Worm (Caenorhabditis elegans): ENCODE measurements around the gene unc-83.

The unc-83 gene

DNA sequence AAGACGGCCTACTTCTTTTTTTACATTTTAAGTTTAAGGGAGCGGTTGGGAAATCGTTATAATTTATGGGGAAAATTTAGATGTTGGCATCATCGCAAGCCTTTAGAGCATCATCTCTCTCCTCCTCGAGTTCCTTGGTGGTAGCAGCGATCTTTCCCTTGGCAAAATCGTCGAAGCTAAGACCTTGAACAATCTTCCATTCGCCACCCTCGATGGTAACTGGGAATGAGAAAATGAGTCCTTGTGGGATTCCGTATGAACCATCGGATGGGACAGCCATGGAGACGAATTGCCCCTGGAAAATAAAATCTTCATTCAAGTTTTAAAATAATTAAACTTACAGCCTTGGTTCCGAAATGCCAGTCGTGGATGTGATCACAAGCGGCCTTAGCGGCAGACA lies 50.5 kb downstream of the unc-83 start:
- TF ChIP-seq ttx-3 (tag; optimal IDR thresholded peaks at IDR 0.05) (no peak), ceh-48 (tag; optimal IDR thresholded peaks at IDR 0.05) (no peak), ahr-1 (tag; optimal IDR thresholded peaks at IDR 0.05) (no peak), lim-6 (tag; optimal IDR thresholded peaks at IDR 0.05) (no peak), pqm-1 (tag; optimal IDR thresholded peaks at IDR 0.05) (no peak), odd-2 (tag; optimal IDR thresholded peaks at IDR 0.05) (no peak), fax-1 (tag; optimal IDR thresholded peaks at IDR 0.05) (no peak), fkh-6 (tag; optimal IDR thresholded peaks at IDR 0.05) (no peak), unc-42 (tag; optimal IDR thresholded peaks at IDR 0.05) (no peak), hlh-8 (tag; optimal IDR thresholded peaks at IDR 0.05) (no peak), tbx-7 (tag; optimal IDR thresholded peaks at IDR 0.05) (no peak), tbx-2 (tag; optimal IDR thresholded peaks at IDR 0.05) (no peak), C08G9.2 (tag; optimal IDR thresholded peaks at IDR 0.05) (no peak), pros-1 (tag; optimal IDR thresholded peaks at IDR 0.05) (no peak), hlh-15 (tag; optimal IDR thresholded peaks at IDR 0.05) (no peak), ets-4 (tag; optimal IDR thresholded peaks at IDR 0.05) (no peak), dve-1 (tag; optimal IDR thresholded peaks at IDR 0.05) (no peak), F13H6.1 (tag; optimal IDR thresholded peaks at IDR 0.05) (no peak), unc-86 (tag; optimal IDR thresholded peaks at IDR 0.05) (no peak), ceh-14 (tag; optimal IDR thresholded peaks at IDR 0.05) (no peak)

DNA sequence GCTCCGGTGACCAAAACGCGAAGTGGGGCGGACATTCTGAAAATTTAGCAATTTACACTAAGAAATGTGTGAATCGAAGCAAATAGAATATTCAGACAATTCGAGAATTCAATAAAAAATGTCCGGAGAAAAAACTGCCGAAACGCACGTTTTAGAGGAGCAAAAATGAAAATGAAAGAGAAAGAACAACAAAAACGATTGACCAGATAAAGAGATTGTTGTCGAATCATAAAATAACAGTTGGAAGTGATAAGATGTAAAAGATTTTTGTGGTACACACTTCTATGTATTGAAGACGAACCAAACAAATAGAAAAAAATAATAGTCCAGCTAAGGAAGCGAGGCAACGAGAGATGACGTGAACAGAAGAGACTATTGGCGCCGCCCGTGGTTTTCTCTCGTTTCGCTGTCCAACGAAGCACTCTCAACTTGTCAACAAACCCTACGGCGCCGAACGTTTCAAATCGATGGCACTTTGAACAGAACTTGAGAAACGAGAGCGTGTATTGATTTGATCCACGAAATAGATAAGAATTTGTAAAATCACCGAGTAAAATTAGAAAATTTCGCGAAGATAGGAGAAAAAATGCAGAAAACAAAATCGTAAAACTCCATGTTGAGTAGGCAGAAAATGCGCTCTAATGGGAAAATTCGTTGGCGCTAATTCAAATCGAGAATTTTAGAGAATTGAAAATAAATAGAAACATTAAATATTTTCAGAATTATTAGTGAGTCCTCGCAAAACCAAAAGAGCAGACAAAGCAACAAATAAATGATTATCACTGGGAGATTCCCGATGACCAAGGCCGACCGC lies 51.8 kb downstream of the unc-83 start, which contains the start of gene mdh-1:
Gene mdh-1 (minus strand): TSS at position 36 of the 814 bp plus-strand sequence.
- TF ChIP-seq nhr-232 (tag; optimal IDR thresholded peaks at IDR 0.05) (no peak), rnt-1 (tag; optimal IDR thresholded peaks at IDR 0.05) (no peak), mec-3 (tag; optimal IDR thresholded peaks at IDR 0.05; ENCODE audit: borderline replicate concordance) (no peak), gmeb-2 (tag; optimal IDR thresholded peaks at IDR 0.05) (no peak), ceh-45 (GFP tag; IDR thresholded peaks at IDR 0.05) (no peak), che-1 (tag; optimal IDR thresholded peaks at IDR 0.05) (no peak), ceh-19 (GFP tag; optimal IDR thresholded peaks at IDR 0.05) (no peak), tbx-2 (tag; optimal IDR thresholded peaks at IDR 0.05) (no peak), ceh-31 (tag; optimal IDR thresholded peaks at IDR 0.05) (no peak), ets-4 (tag; optimal IDR thresholded peaks at IDR 0.05) (no peak), zip-5 (tag; optimal IDR thresholded peaks at IDR 0.05) (no peak), hlh-13 (GFP tag; optimal IDR thresholded peaks at IDR 0.05) (no peak)

- TF ChIP-seq pha-2 (tag; optimal IDR thresholded peaks at IDR 0.05), result no peak
- TF ChIP-seq ceh-22 (tag; optimal IDR thresholded peaks at IDR 0.05), result no peak
- TF ChIP-seq fkh-10 (GFP tag; optimal IDR thresholded peaks at IDR 0.05), result no peak
- TF ChIP-seq madf-2 (tag; optimal IDR thresholded peaks at IDR 0.05), result no peak
- TF ChIP-seq zip-5 (tag; optimal IDR thresholded peaks at IDR 0.05), result no peak
- TF ChIP-seq sox-4 (tag; optimal IDR thresholded peaks at IDR 0.05), result no peak
- no peak for TF ChIP-seq ceh-2 (tag; optimal IDR thresholded peaks at IDR 0.05)
- TF ChIP-seq unc-55 (GFP tag; optimal IDR thresholded peaks at IDR 0.05), result no peak
- no peak for TF ChIP-seq K09A11.1 (tag; optimal IDR thresholded peaks at IDR 0.05; ENCODE audit: insufficient read depth)
- TF ChIP-seq ceh-48 (tag; optimal IDR thresholded peaks at IDR 0.05), result no peak
- TF ChIP-seq rnt-1 (tag; optimal IDR thresholded peaks at IDR 0.05), result no peak
- no peak for TF ChIP-seq unc-3 (GFP tag; conservative IDR thresholded peaks at IDR 0.05)
- TF ChIP-seq unc-3 (tag; optimal IDR thresholded peaks at IDR 0.05), result no peak
- TF ChIP-seq nhr-11 (tag; optimal IDR thresholded peaks at IDR 0.05), result no peak
- no peak for TF ChIP-seq dmd-4 (tag; optimal IDR thresholded peaks at IDR 0.05; ENCODE audit: borderline replicate concordance)
- TF ChIP-seq ceh-9 (tag; optimal IDR thresholded peaks at IDR 0.05), result no peak
- no peak for TF ChIP-seq ttx-3 (tag; optimal IDR thresholded peaks at IDR 0.05)
- TF ChIP-seq ceh-18 (tag; optimal IDR thresholded peaks at IDR 0.05), result no peak
- TF ChIP-seq fkh-6 (tag; optimal IDR thresholded peaks at IDR 0.05), result no peak
- no peak for TF ChIP-seq ets-4 (tag; optimal IDR thresholded peaks at IDR 0.05)
Observed at ce11 chrV:6517305-6518224, 52.7 kb downstream of the unc-83 start.
